Worm (Caenorhabditis elegans) whole organism, mixed stage, embryonic: Measurements from ENCODE around the gene hrde-1.

Source experiments
- ceh-83 ChIP-seq: fragments of 200-800 bp; sonication (Bioruptor generic); optimal IDR thresholded peaks from 2 replicates; lab custom pipeline; 2018; ENCODE audit warnings: mild to moderate bottlenecking, missing genetic modification characterization, missing compliant biosample characterization
- ces-1 ChIP-seq: fragments of 150-350 bp; optimal IDR thresholded peaks from 2 replicates; lab custom pipeline; 2014; ENCODE audit warnings: missing biosample characterization, missing genetic modification reagents, missing genetic modification characterization
- lsy-2 ChIP-seq: fragments of 150-350 bp; optimal IDR thresholded peaks from 2 replicates; lab custom pipeline; 2014; ENCODE audit warnings: missing biosample characterization, missing genetic modification characterization
- nhr-12 ChIP-seq: fragments of 150-350 bp; optimal IDR thresholded peaks from 2 replicates; lab custom pipeline; 2014; ENCODE audit warnings: missing biosample characterization, missing genetic modification characterization
- snpc-4 ChIP-seq: fragments of 150-350 bp; optimal IDR thresholded peaks from 2 replicates; lab custom pipeline; 2014; ENCODE audit warnings: missing biosample characterization, missing genetic modification characterization
- tbx-8 ChIP-seq: fragments of 200-800 bp; sonication (Bioruptor generic); optimal IDR thresholded peaks from 2 replicates; lab custom pipeline; 2018; ENCODE audit warnings: mild to moderate bottlenecking, missing genetic modification characterization, moderate library complexity, missing compliant biosample characterization

DNA sequence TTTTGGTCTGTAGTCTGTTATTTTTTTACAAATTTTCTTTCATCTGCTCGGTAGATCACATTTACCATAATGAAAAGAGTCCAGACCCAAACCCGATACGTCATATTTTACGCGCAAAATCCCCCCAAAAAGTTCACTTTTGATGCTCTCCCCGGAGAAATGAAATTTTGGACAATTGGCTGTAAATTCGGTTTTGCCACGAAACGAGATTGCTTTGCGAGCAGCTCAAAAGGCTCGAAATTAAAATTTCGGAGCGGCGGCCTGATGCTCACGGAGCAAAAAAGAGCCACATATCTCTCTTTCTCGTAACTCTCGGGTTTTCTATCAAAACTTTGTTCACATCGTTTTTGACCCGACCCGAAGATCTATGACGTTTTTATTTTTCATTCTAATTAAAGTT is 52.7 kb downstream of the hrde-1 start:
- TF ChIP-seq lsy-2 (no peak), ces-1 (peak; percentile 75), tbx-8 (GFP tag; lab: Kevin White, UChicago) (no peak), snpc-4 (no peak), nhr-12 (tag; lab: Kevin White, UChicago) (no peak), ceh-83 (GFP tag; lab: Kevin White, UChicago) (no peak)
